Worm (Caenorhabditis elegans) whole organism, late embryonic: ENCODE measurements around the gene wago-4.

Experiments
- F13H6.1 ChIP-seq: sonication (generic microtip); optimal IDR thresholded peaks from 2 replicates; lab custom pipeline; 2016; ENCODE audit warnings: missing genetic modification characterization, missing compliant biosample characterization
- Y22D7AL.16 ChIP-seq: sonication (generic microtip); optimal IDR thresholded peaks from 2 replicates; lab custom pipeline; 2016; ENCODE audit warnings: missing genetic modification characterization, missing compliant biosample characterization
- dmd-4 ChIP-seq: sonication (generic microtip); optimal IDR thresholded peaks from 2 replicates; lab custom pipeline; 2016; ENCODE audit warnings: borderline replicate concordance, missing genetic modification characterization, missing compliant biosample characterization
- dve-1 ChIP-seq: sonication (generic microtip); optimal IDR thresholded peaks from 2 replicates; lab custom pipeline; 2017; ENCODE audit warnings: antibody characterized with exemption, mild to moderate bottlenecking, missing genetic modification characterization, missing compliant biosample characterization
- ets-4 ChIP-seq: sonication (generic microtip); optimal IDR thresholded peaks from 2 replicates; lab custom pipeline; 2016; ENCODE audit warnings: missing genetic modification characterization, missing compliant biosample characterization
- fkh-10 ChIP-seq: fragments of 150-350 bp; optimal IDR thresholded peaks from 2 replicates; lab custom pipeline; 2014; ENCODE audit warnings: missing biosample characterization, missing genetic modification reagents, missing genetic modification characterization
- hlh-30 ChIP-seq: sonication (generic microtip); optimal IDR thresholded peaks from 2 replicates; lab custom pipeline; 2017; ENCODE audit warnings: antibody characterized with exemption, missing genetic modification characterization, missing compliant biosample characterization; ENCODE audit not compliant: insufficient read depth
- nfya-1 ChIP-seq: sonication (generic microtip); optimal IDR thresholded peaks from 2 replicates; lab custom pipeline; 2017; ENCODE audit warnings: missing genetic modification characterization, mild to moderate bottlenecking, missing compliant biosample characterization, antibody characterized with exemption, moderate library complexity
- nhr-232 ChIP-seq: sonication (generic microtip); optimal IDR thresholded peaks from 2 replicates; lab custom pipeline; 2016; ENCODE audit warnings: missing genetic modification characterization, missing compliant biosample characterization
- npax-4 ChIP-seq: sonication (generic microtip); optimal IDR thresholded peaks from 2 replicates; lab custom pipeline; 2016; ENCODE audit warnings: missing genetic modification characterization, missing compliant biosample characterization
- odd-2 ChIP-seq: sonication (generic microtip); optimal IDR thresholded peaks from 2 replicates; lab custom pipeline; 2017; ENCODE audit warnings: antibody characterized with exemption, mild to moderate bottlenecking, missing genetic modification characterization, missing compliant biosample characterization
- pha-2 ChIP-seq: sonication (generic microtip); optimal IDR thresholded peaks from 2 replicates; lab custom pipeline; 2017; ENCODE audit warnings: mild to moderate bottlenecking, missing genetic modification characterization, missing compliant biosample characterization
- pqm-1 ChIP-seq: sonication (generic microtip); optimal IDR thresholded peaks from 2 replicates; lab custom pipeline; 2016; ENCODE audit warnings: missing genetic modification characterization, missing compliant biosample characterization
- tbx-2 ChIP-seq: sonication (generic microtip); optimal IDR thresholded peaks from 2 replicates; lab custom pipeline; 2016; ENCODE audit warnings: missing genetic modification characterization, missing compliant biosample characterization

DNA sequence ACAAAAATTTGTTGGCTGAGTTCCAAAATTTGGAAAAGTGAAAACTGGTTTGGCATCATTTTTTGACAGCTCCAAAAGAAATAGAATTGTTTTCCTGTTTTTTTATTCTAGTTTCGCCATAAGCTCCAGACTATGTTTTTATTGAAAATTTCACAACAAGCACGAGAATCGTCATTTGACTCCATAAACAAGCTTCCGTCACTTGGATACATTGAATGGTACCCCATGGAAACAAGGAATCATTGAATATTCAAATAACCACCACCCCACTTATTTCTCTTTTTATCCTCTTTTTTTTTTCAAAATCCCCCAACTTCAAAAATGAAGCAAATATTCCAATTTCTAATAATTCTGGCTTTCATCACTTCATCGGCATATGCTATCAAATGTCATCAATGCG lies 10.6 kb upstream of the wago-4 start, which contains the start of gene ddn-2:
- TF ChIP-seq dmd-4 (no peak), pha-2 (tag; lab: Kevin White, UChicago) (no peak), fkh-10 (GFP tag; lab: Kevin White, UChicago) (no peak), Y22D7AL.16 (no peak), ets-4 (no peak), tbx-2 (tag; lab: Kevin White, UChicago) (no peak), dve-1 (tag; lab: Kevin White, UChicago) (no peak), nhr-232 (no peak), npax-4 (tag; lab: Kevin White, UChicago) (no peak), F13H6.1 (tag; lab: Kevin White, UChicago) (no peak), pqm-1 (tag; lab: Kevin White, UChicago) (no peak), nfya-1 (tag; lab: Kevin White, UChicago) (no peak), hlh-30 (tag; lab: Kevin White, UChicago) (no peak), odd-2 (tag; lab: Kevin White, UChicago) (no peak)
